Fruit fly (Drosophila melanogaster) whole organism, embryonic: Measurements from ENCODE around the gene CG11698.

Experiments used
- BEAF-32 ChIP-seq: fragments of 200-800 bp; sonication (Bioruptor generic); optimal IDR thresholded peaks from 3 replicates; lab custom pipeline; 2017; ENCODE audit warnings: missing biosample characterization, missing genetic modification characterization, mild to moderate bottlenecking, moderate library complexity, missing genetic modification reagents
- CG14050 ChIP-seq: fragments of 200-800 bp; sonication (Bioruptor generic); IDR thresholded peaks from 3 replicates; pipeline ENCODE4 v1.3.6; 2022; ENCODE audit warnings: missing biosample characterization, missing genetic modification characterization
- CG15073 ChIP-seq: fragments of 200-800 bp; sonication (Bioruptor generic); optimal IDR thresholded peaks from 2 replicates; lab custom pipeline; 2016; ENCODE audit warnings: missing biosample characterization, missing genetic modification characterization
- CG1602 ChIP-seq: fragments of 200-800 bp; sonication (Bioruptor generic); optimal IDR thresholded peaks from 3 replicates; lab custom pipeline; 2016; ENCODE audit warnings: missing biosample characterization, missing genetic modification characterization
- CG16813 ChIP-seq: fragments of 200-800 bp; sonication (Bioruptor generic); IDR thresholded peaks from 3 replicates; pipeline ENCODE4 v1.3.6; 2022; ENCODE audit warnings: missing biosample characterization, missing genetic modification characterization; ENCODE audit not compliant: partially characterized antibody
- CG1792 ChIP-seq: fragments of 200-800 bp; sonication (Bioruptor generic); optimal IDR thresholded peaks from 2 replicates; lab custom pipeline; 2016; ENCODE audit warnings: missing biosample characterization, missing genetic modification characterization
- CG18619 ChIP-seq: fragments of 200-800 bp; sonication (Bioruptor generic); optimal IDR thresholded peaks from 3 replicates; lab custom pipeline; 2017; ENCODE audit warnings: missing biosample characterization, mild to moderate bottlenecking, missing genetic modification characterization
- CG3847 ChIP-seq: fragments of 200-800 bp; sonication (Bioruptor generic); IDR thresholded peaks from 2 replicates; pipeline ENCODE4 v1.3.6; 2022; ENCODE audit warnings: missing biosample characterization, missing genetic modification characterization
- CG5245 ChIP-seq: fragments of 200-800 bp; sonication (Bioruptor generic); optimal IDR thresholded peaks from 3 replicates; lab custom pipeline; 2016; ENCODE audit warnings: missing biosample characterization, missing genetic modification characterization
- CG6765 ChIP-seq: fragments of 200-800 bp; sonication (Bioruptor generic); optimal IDR thresholded peaks from 3 replicates; lab custom pipeline; 2017; ENCODE audit warnings: missing biosample characterization, mild to moderate bottlenecking, missing genetic modification characterization
- CG8478 ChIP-seq: fragments of >200 bp; optimal IDR thresholded peaks from 2 replicates; lab custom pipeline; 2018
- Dp ChIP-seq: fragments of 200-800 bp; sonication (Bioruptor generic); optimal IDR thresholded peaks from 2 replicates; lab custom pipeline; 2018; ENCODE audit warnings: missing biosample characterization, mild to moderate bottlenecking, missing genetic modification characterization, moderate library complexity
- Dref ChIP-seq: fragments of 200-800 bp; sonication (Bioruptor generic); IDR thresholded peaks from 2 replicates; pipeline ENCODE4 v1.3.6; 2022; ENCODE audit warnings: missing biosample characterization, missing genetic modification characterization
- Drgx ChIP-seq: fragments of 200-800 bp; sonication (Bioruptor generic); IDR thresholded peaks from 2 replicates; pipeline ENCODE4 v1.3.6; 2022; ENCODE audit warnings: missing biosample characterization, missing genetic modification characterization
- E2f2 ChIP-seq: fragments of 200-800 bp; sonication (Bioruptor generic); IDR thresholded peaks from 2 replicates; pipeline ENCODE4 v1.3.6; 2022; ENCODE audit warnings: missing biosample characterization, missing genetic modification characterization
- Ets65A ChIP-seq: fragments of 200-800 bp; sonication (Bioruptor generic); peaks from one replicate; lab custom pipeline; 2016; ENCODE audit warnings: missing biosample characterization, missing genetic modification characterization
- Hr39 ChIP-seq: fragments of >200 bp; optimal IDR thresholded peaks from 2 replicates; lab custom pipeline; 2017
- Kr ChIP-seq: fragments of 200-800 bp; sonication (Bioruptor generic); optimal IDR thresholded peaks from 2 replicates; lab custom pipeline; 2017; ENCODE audit warnings: missing biosample characterization, mild to moderate bottlenecking, missing genetic modification characterization
- MESR4 ChIP-seq: fragments of 200-800 bp; sonication (Bioruptor generic); optimal IDR thresholded peaks from 2 replicates; lab custom pipeline; 2018; ENCODE audit warnings: missing biosample characterization, mild to moderate bottlenecking, missing genetic modification characterization, moderate library complexity
- Med ChIP-seq: fragments of 200-800 bp; sonication (Bioruptor generic); peaks from one replicate; lab custom pipeline; 2016; ENCODE audit warnings: missing biosample characterization, missing genetic modification characterization, mild to moderate bottlenecking, inconsistent platforms, moderate library complexity
- Rfx ChIP-seq: fragments of 200-800 bp; sonication (Bioruptor generic); IDR thresholded peaks from 2 replicates; pipeline ENCODE4 v1.3.6; 2022; ENCODE audit warnings: missing biosample characterization, missing genetic modification characterization
- Rx ChIP-seq: fragments of 200-800 bp; sonication (Bioruptor generic); IDR thresholded peaks from 2 replicates; pipeline ENCODE4 v1.3.6; 2022; ENCODE audit warnings: missing biosample characterization, missing genetic modification characterization
- Scr ChIP-seq: fragments of 200-800 bp; sonication (Bioruptor generic); IDR thresholded peaks from 2 replicates; pipeline ENCODE4 v1.3.6; 2022; ENCODE audit warnings: missing biosample characterization, missing genetic modification characterization; ENCODE audit not compliant: partially characterized antibody
- Xbp1 ChIP-seq: fragments of 200-800 bp; sonication (Bioruptor generic); optimal IDR thresholded peaks from 3 replicates; lab custom pipeline; 2016; ENCODE audit warnings: missing biosample characterization, mild to moderate bottlenecking, missing genetic modification characterization
- ab ChIP-seq: fragments of 200-800 bp; sonication (Bioruptor generic); optimal IDR thresholded peaks from 2 replicates; lab custom pipeline; 2016; ENCODE audit warnings: missing biosample characterization, missing genetic modification characterization
- az2 ChIP-seq: fragments of 200-800 bp; sonication (Bioruptor generic); optimal IDR thresholded peaks from 3 replicates; lab custom pipeline; 2016; ENCODE audit warnings: missing biosample characterization, missing genetic modification characterization
- bbx ChIP-seq: fragments of 200-800 bp; sonication (Bioruptor generic); IDR thresholded peaks from 2 replicates; pipeline ENCODE4 v1.3.6; 2022; ENCODE audit warnings: missing biosample characterization, missing genetic modification characterization; ENCODE audit not compliant: partially characterized antibody
- chinmo ChIP-seq: fragments of 200-800 bp; sonication (Bioruptor generic); IDR thresholded peaks from 4 replicates; pipeline ENCODE4 v1.3.6; 2022; ENCODE audit warnings: missing biosample characterization, missing genetic modification characterization; ENCODE audit not compliant: partially characterized antibody
- dysf ChIP-seq: fragments of 200-800 bp; sonication (Bioruptor generic); IDR thresholded peaks from 3 replicates; pipeline ENCODE4 v1.3.6; 2022; ENCODE audit warnings: missing biosample characterization, missing genetic modification characterization
- gcm ChIP-seq: fragments of 200-800 bp; sonication (Bioruptor generic); optimal IDR thresholded peaks from 2 replicates; lab custom pipeline; 2019; ENCODE audit warnings: missing biosample characterization, mild to moderate bottlenecking, missing genetic modification characterization, moderate library complexity
- grau ChIP-seq: fragments of 200-800 bp; optimal IDR thresholded peaks from 3 replicates; lab custom pipeline; 2019; ENCODE audit warnings: missing biosample characterization, mild to moderate bottlenecking, missing genetic modification characterization, moderate library complexity
- insv ChIP-seq, 2 experiments: fragments of 200-800 bp; sonication (Bioruptor generic); optimal IDR thresholded peaks; 3 replicates each; lab custom pipeline; 2016 to 2018; ENCODE audit warnings: missing biosample characterization in 2 of 2, missing genetic modification characterization in 2 of 2
- inv ChIP-seq: fragments of 200-800 bp; sonication (Bioruptor generic); IDR thresholded peaks from 2 replicates; pipeline ENCODE4 v1.3.6; 2022; ENCODE audit warnings: missing biosample characterization, missing genetic modification characterization; ENCODE audit not compliant: partially characterized antibody
- kay ChIP-seq: fragments of 200-800 bp; sonication (Bioruptor generic); optimal IDR thresholded peaks from 2 replicates; lab custom pipeline; 2016; ENCODE audit warnings: missing biosample characterization, missing genetic modification characterization
- nerfin-1 ChIP-seq: fragments of 200-800 bp; sonication (Bioruptor generic); optimal IDR thresholded peaks from 3 replicates; lab custom pipeline; 2019; ENCODE audit warnings: missing biosample characterization, mild to moderate bottlenecking, missing genetic modification characterization, moderate library complexity
- nmo ChIP-seq: fragments of 200-800 bp; sonication (Bioruptor generic); optimal IDR thresholded peaks from 2 replicates; lab custom pipeline; 2018; ENCODE audit warnings: missing biosample characterization, mild to moderate bottlenecking, missing genetic modification characterization, moderate library complexity
- pnt ChIP-seq: fragments of 200-800 bp; sonication (Bioruptor generic); optimal IDR thresholded peaks from 3 replicates; lab custom pipeline; 2016; ENCODE audit warnings: missing biosample characterization, missing genetic modification characterization
- row ChIP-seq: fragments of 200-800 bp; sonication (Bioruptor generic); IDR thresholded peaks from 3 replicates; pipeline ENCODE4 v1.3.6; 2022; ENCODE audit warnings: missing biosample characterization, missing genetic modification characterization
- sens ChIP-seq: fragments of 200-800 bp; sonication (Bioruptor generic); peaks from one replicate; lab custom pipeline; 2016; ENCODE audit warnings: missing biosample characterization, missing genetic modification characterization
- sqz ChIP-seq: fragments of 200-800 bp; sonication (Bioruptor generic); optimal IDR thresholded peaks from 3 replicates; lab custom pipeline; 2018; ENCODE audit warnings: missing biosample characterization, mild to moderate bottlenecking, missing genetic modification characterization
- stwl ChIP-seq: fragments of 200-800 bp; sonication (Bioruptor generic); optimal IDR thresholded peaks from 3 replicates; lab custom pipeline; 2018; ENCODE audit warnings: missing biosample characterization, mild to moderate bottlenecking, missing genetic modification characterization, moderate library complexity
- tap ChIP-seq: fragments of 200-800 bp; optimal IDR thresholded peaks from 3 replicates; lab custom pipeline; 2019; ENCODE audit warnings: missing biosample characterization, mild to moderate bottlenecking, missing genetic modification characterization, moderate library complexity
- z ChIP-seq: fragments of 200-800 bp; sonication (Bioruptor generic); IDR thresholded peaks from 3 replicates; pipeline ENCODE4 v1.3.6; 2022; ENCODE audit warnings: missing biosample characterization, missing genetic modification characterization
- zen ChIP-seq: fragments of 200-800 bp; sonication (Bioruptor generic); optimal IDR thresholded peaks from 3 replicates; lab custom pipeline; 2018; ENCODE audit warnings: missing biosample characterization, mild to moderate bottlenecking, missing genetic modification characterization, moderate library complexity

The CG11698 gene

dm6 chr3R:8344174-8344573 is 32.2 kb downstream of the CG11698 start, which contains the start of gene DppIII (continued):
- no peak for TF ChIP-seq ab
- TF ChIP-seq Scr, result 0 out of 2 replicates have a peak, but pooled peaks have one; percentile 25
- no peak for TF ChIP-seq CG3847 (GFP tag; lab: Robert Waterston, UW)
- peak; percentile 78 for TF ChIP-seq Dp (GFP tag; lab: Kevin White, UChicago)
- no peak for TF ChIP-seq CG5245
- 0 out of 3 replicates have a peak, but pooled peaks have one; percentile 25 for TF ChIP-seq CG16813 (GFP tag; lab: Robert Waterston, UW)
- TF ChIP-seq BEAF-32 (GFP tag; lab: Kevin White, UChicago), result peak; percentile 39
- TF ChIP-seq, all 482 proteins: peak for 19

DNA sequence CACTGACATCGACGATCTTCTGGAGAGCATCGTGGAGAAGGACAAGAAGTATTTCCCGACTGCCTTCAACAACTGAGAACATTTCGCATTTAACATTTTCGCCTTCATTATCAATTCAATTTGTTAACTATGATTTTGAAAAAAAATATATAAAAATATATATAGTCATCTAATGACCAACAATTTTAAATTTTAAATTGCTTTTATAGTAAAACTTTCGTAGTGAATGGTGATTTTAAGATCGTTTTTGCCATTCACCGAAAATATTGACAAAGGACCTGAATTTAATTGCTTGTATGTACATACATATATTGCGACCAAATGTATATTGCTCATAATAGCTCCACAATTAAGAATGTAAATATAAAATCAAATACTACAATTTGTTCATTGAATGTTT is 35.3 kb downstream of the CG11698 start, which contains the start of gene CG7352:
Gene CG7352 (plus strand): TSS at position 301 of the 400 bp plus-strand sequence.
- TF ChIP-seq stwl (tag; lab: Kevin White, UChicago) (peak; percentile 23), CG1792 (GFP tag; lab: Kevin White, UChicago) (no peak)

dm6 chr3R:8347835-8348234 is 35.8 kb downstream of the CG11698 start:
- TF ChIP-seq MESR4 (GFP tag; lab: Kevin White, UChicago), result peak; percentile 12
- peak; percentile 55 for TF ChIP-seq Med (GFP tag; lab: Kevin White, UChicago)
- peak; percentile 88 for TF ChIP-seq Ets65A
- no peak for TF ChIP-seq CG14050

dm6 chr3R:8349106-8349448 is 37.1 kb downstream of the CG11698 start:
- TF ChIP-seq E2f2 (GFP tag; lab: Robert Waterston, UW) (peak; percentile 81), pnt (GFP tag; lab: Kevin White, UChicago) (no peak), sens (GFP tag; lab: Kevin White, UChicago) (no peak), Dp (GFP tag; lab: Kevin White, UChicago) (peak; percentile 71), Rx (GFP tag; lab: Robert Waterston, UW) (no peak), Med (GFP tag; lab: Kevin White, UChicago) (peak; percentile 34), CG15073 (GFP tag; lab: Kevin White, UChicago) (no peak), insv (GFP tag; optimal IDR thresholded peaks at IDR 0.05; lab: Kevin White, UChicago) (no peak), kay (peak; percentile 21), Dref (GFP tag; lab: Robert Waterston, UW) (peak; percentile 41), Hr39 (lab: Kevin White, UChicago) (no peak), CG8478 (lab: Kevin White, UChicago) (no peak), CG18619 (peak; percentile 17), bbx (GFP tag; lab: Robert Waterston, UW) (peak; percentile 13; the same call in 1 of the 2 replicates), MESR4 (GFP tag; lab: Kevin White, UChicago) (peak; percentile 28), Xbp1 (GFP tag; lab: Kevin White, UChicago) (peak; percentile 89)
- TF ChIP-seq, all 482 proteins: peak for 9

DNA sequence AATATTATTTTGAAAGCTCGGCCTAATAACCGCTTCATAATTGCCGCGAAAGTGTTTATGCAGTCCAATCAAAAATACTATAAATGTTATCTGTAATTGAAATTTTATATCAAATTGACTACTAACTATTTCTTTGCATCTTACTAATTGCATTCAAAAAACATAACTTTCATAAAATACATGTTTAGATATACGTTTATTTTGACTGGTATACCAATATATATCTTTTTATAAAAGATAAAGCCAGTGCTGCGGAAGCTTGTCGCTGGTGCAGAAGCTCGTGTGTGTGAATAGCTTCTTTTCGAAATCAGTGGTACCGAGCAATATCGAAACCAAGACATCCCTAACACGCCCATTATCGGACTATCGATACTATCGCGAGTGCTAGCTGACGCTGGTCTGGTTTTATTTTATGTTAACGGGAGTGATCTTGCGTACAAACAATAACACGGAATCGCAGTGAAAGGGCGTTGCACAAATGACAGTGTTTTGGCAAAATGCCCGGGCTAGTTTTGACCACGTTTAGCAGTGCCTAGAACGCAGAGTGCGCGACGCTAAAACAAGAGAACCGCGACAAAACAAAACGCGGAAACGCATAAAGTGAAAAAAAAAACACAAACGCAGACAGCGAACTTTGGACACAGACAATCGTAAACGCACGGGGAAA is 37.6 kb downstream of the CG11698 start, which contains the start of gene Atg13:
Gene Atg13 (plus strand): TSS at position 367 of the 667 bp plus-strand sequence.
- TF ChIP-seq CG1602 (GFP tag; lab: Kevin White, UChicago) (peak; percentile 28), sqz (GFP tag; lab: Kevin White, UChicago) (peak; percentile 49), CG6765 (GFP tag; lab: Kevin White, UChicago) (no peak), z (GFP tag; lab: Robert Waterston, UW) (no peak), gcm (GFP tag; lab: Kevin White, UChicago) (no peak), Drgx (GFP tag; lab: Robert Waterston, UW) (peak; percentile 75; the same call in 1 of the 2 replicates), nmo (GFP tag; lab: Kevin White, UChicago) (peak; percentile 70), inv (GFP tag; lab: Robert Waterston, UW) (peak; percentile 70), tap (tag; lab: Kevin White, UChicago) (no peak), grau (peak; percentile 46), dysf (GFP tag; lab: Robert Waterston, UW) (peak; percentile 27; the same call in 1 of the 3 replicates), BEAF-32 (GFP tag; lab: Kevin White, UChicago) (peak; percentile 92), Kr (GFP tag; lab: Kevin White, UChicago) (no peak), az2 (GFP tag; lab: Kevin White, UChicago) (peak; percentile 16), row (peak; percentile 82), zen (peak; percentile 36), Rfx (GFP tag; lab: Robert Waterston, UW) (peak; percentile 37), chinmo (peak; percentile 73; the same call in 2 of the 4 replicates), nerfin-1 (tag; lab: Kevin White, UChicago) (no peak)
